Fruit fly (Drosophila melanogaster): ENCODE measurements around the gene Keap1.

Keap1 gene

dm6 chr3R:17080666-17081358, 1.1 kb upstream of the Keap1 start (continued):
- TF ChIP-seq stc (GFP tag; IDR thresholded peaks at IDR 0.05): peak; percentile 94
- TF ChIP-seq disco-r (GFP tag; optimal IDR thresholded peaks at IDR 0.05): peak; percentile 89
- peak; percentile 91 for TF ChIP-seq onecut (GFP tag; IDR thresholded peaks at IDR 0.05)
- peak; percentile 96 for TF ChIP-seq seq (GFP tag; IDR thresholded peaks at IDR 0.05)
- peak; percentile 90 for TF ChIP-seq Lhr (GFP tag; optimal IDR thresholded peaks at IDR 0.05)
- TF ChIP-seq CG6765 (GFP tag; optimal IDR thresholded peaks at IDR 0.05): peak; percentile 92
- no peak for TF ChIP-seq chinmo (GFP tag; IDR thresholded peaks at IDR 0.05; ENCODE audit: partially characterized antibody)
- peak; percentile 87 for TF ChIP-seq Atf-2 (GFP tag; optimal IDR thresholded peaks at IDR 0.05)
- TF ChIP-seq CG17802 (tag; optimal IDR thresholded peaks at IDR 0.05): peak; percentile 63
- TF ChIP-seq CG15269 (tag; optimal IDR thresholded peaks at IDR 0.05): peak; percentile 96
- peak; percentile 87 for TF ChIP-seq CG4854 (GFP tag; optimal IDR thresholded peaks at IDR 0.05)
- TF ChIP-seq gsb (GFP tag; IDR thresholded peaks at IDR 0.05): peak; percentile 84
- TF ChIP-seq ro (GFP tag; IDR thresholded peaks at IDR 0.05): peak; percentile 79
- TF ChIP-seq dm (GFP tag; optimal IDR thresholded peaks at IDR 0.05): peak; percentile 68
- peak; percentile 86 for TF ChIP-seq ttk (GFP tag; IDR thresholded peaks at IDR 0.05)
- TF ChIP-seq MTF-1 (GFP tag; optimal IDR thresholded peaks at IDR 0.05; ENCODE audit: borderline replicate concordance): peak; percentile 71
- TF ChIP-seq otp (GFP tag; IDR thresholded peaks at IDR 0.05): peak; percentile 92
- TF ChIP-seq CG10267 (tag; optimal IDR thresholded peaks at IDR 0.05): peak; percentile 90
- TF ChIP-seq bsh (GFP tag; optimal IDR thresholded peaks at IDR 0.05): peak; percentile 96 to 97
- TF ChIP-seq CTCF (GFP tag; optimal IDR thresholded peaks at IDR 0.05): peak; percentile 71
- peak; percentile 95 for TF ChIP-seq Hr3 (GFP tag; optimal IDR thresholded peaks at IDR 0.05)
- peak; percentile 95 for TF ChIP-seq run (tag; optimal IDR thresholded peaks at IDR 0.05)
- peak; percentile 96 for TF ChIP-seq Ptx1 (GFP tag; IDR thresholded peaks at IDR 0.05)
- TF ChIP-seq chif (GFP tag; optimal IDR thresholded peaks at IDR 0.05): peak; percentile 89 to 93
- no peak for TF ChIP-seq aop (GFP tag; IDR thresholded peaks at IDR 0.05)
- TF ChIP-seq phol (tag; optimal IDR thresholded peaks at IDR 0.05): peak; percentile 97
- peak; percentile 77 for TF ChIP-seq CG10959 (GFP tag; IDR thresholded peaks at IDR 0.05)
- TF ChIP-seq dati (GFP tag; IDR thresholded peaks at IDR 0.05): peak; percentile 73
- peak; percentile 85 for TF ChIP-seq CG6654 (GFP tag; optimal IDR thresholded peaks at IDR 0.05)
- peak; percentile 92 for TF ChIP-seq CG11723 (GFP tag; optimal IDR thresholded peaks at IDR 0.05)
- peak; percentile 93 for TF ChIP-seq Hand (GFP tag; optimal IDR thresholded peaks at IDR 0.05)
- TF ChIP-seq bab2 (GFP tag; optimal IDR thresholded peaks at IDR 0.05): peak; percentile 88
- peak; percentile 90 for TF ChIP-seq ken (GFP tag; IDR thresholded peaks at IDR 0.05)
- TF ChIP-seq gce (GFP tag; IDR thresholded peaks at IDR 0.05): peak; percentile 86
- no peak for TF ChIP-seq Dfd (GFP tag; optimal IDR thresholded peaks at IDR 0.05)
- TF ChIP-seq Hsf (GFP tag; optimal IDR thresholded peaks at IDR 0.05): peak; percentile 95
- peak; percentile 82 for TF ChIP-seq Side (GFP tag; optimal IDR thresholded peaks at IDR 0.05)
- no peak for TF ChIP-seq Hey (tag; optimal IDR thresholded peaks at IDR 0.05)
- no peak for TF ChIP-seq zf30C (GFP tag; optimal IDR thresholded peaks at IDR 0.05)
- TF ChIP-seq psq (GFP tag; optimal IDR thresholded peaks at IDR 0.05): peak; percentile 67
- TF ChIP-seq jing (GFP tag; optimal IDR thresholded peaks at IDR 0.05): peak; percentile 86
- peak; percentile 63 for TF ChIP-seq p53 (GFP tag; optimal IDR thresholded peaks at IDR 0.05)
- peak; percentile 69 for TF ChIP-seq CG11085 (GFP tag; IDR thresholded peaks at IDR 0.05)
- TF ChIP-seq tup (GFP tag; optimal IDR thresholded peaks at IDR 0.05): peak; percentile 86
- TF ChIP-seq trh (GFP tag; optimal IDR thresholded peaks at IDR 0.05): peak; percentile 85
- no peak for TF ChIP-seq bigmax (GFP tag; optimal IDR thresholded peaks at IDR 0.05)
- TF ChIP-seq D19B (GFP tag; optimal IDR thresholded peaks at IDR 0.05): peak; percentile 88
- peak; percentile 96 for TF ChIP-seq CoRest (tag; optimal IDR thresholded peaks at IDR 0.05)
- peak; percentile 25 for TF ChIP-seq Myb (GFP tag; optimal IDR thresholded peaks at IDR 0.05)
- peak; percentile 86 for TF ChIP-seq CG9932 (GFP tag; IDR thresholded peaks at IDR 0.05)
- TF ChIP-seq nerfin-1 (tag; optimal IDR thresholded peaks at IDR 0.05): peak; percentile 94

Data from whole organism, embryonic.